Fruit fly (Drosophila melanogaster) whole organism, wandering third instar larva: ENCODE measurements around the gene Osi3.

Experiments
- Abd-B ChIP-seq: fragments of >200 bp; optimal IDR thresholded peaks from 2 replicates; lab custom pipeline; 2017; ENCODE audit warnings: missing biosample characterization, missing genetic modification characterization
- CG9705 ChIP-seq: fragments of 200-800 bp; sonication (Bioruptor generic); optimal IDR thresholded peaks from 2 replicates; lab custom pipeline; 2018; ENCODE audit warnings: missing biosample characterization, mild to moderate bottlenecking, missing genetic modification characterization
- GATAd ChIP-seq: sonication (Bioruptor generic); optimal IDR thresholded peaks from 2 replicates; lab custom pipeline; 2016; ENCODE audit warnings: missing biosample characterization, missing genetic modification characterization
- Hr78 ChIP-seq: fragments of >200 bp; optimal IDR thresholded peaks from 2 replicates; lab custom pipeline; 2017; ENCODE audit warnings: missing biosample characterization, missing genetic modification characterization
- Hr83 ChIP-seq: fragments of 200-300 bp; sonication (Bioruptor generic); optimal IDR thresholded peaks from 2 replicates; lab custom pipeline; 2016; ENCODE audit warnings: missing biosample characterization, mild to moderate bottlenecking, missing genetic modification characterization, moderate library complexity; ENCODE audit not compliant: poor library complexity, severe bottlenecking
- Mio ChIP-seq: sonication (Bioruptor generic); optimal IDR thresholded peaks from 2 replicates; lab custom pipeline; 2016; ENCODE audit warnings: missing biosample characterization, missing genetic modification characterization
- Myc ChIP-seq: fragments of >200 bp; optimal IDR thresholded peaks from 2 replicates; lab custom pipeline; 2017
- br ChIP-seq: fragments of 200-800 bp; sonication (Bioruptor generic); optimal IDR thresholded peaks from 2 replicates; lab custom pipeline; 2016; ENCODE audit warnings: missing biosample characterization, missing genetic modification characterization
- brk ChIP-seq: fragments of 200-800 bp; sonication (Bioruptor generic); optimal IDR thresholded peaks from 2 replicates; lab custom pipeline; 2016; ENCODE audit warnings: missing biosample characterization, mild to moderate bottlenecking, missing genetic modification characterization
- dsf ChIP-seq: sonication (Bioruptor generic); optimal IDR thresholded peaks from 2 replicates; lab custom pipeline; 2016; ENCODE audit warnings: missing biosample characterization, missing genetic modification characterization, borderline replicate concordance
- ey ChIP-seq: fragments of 200-800 bp; sonication (Bioruptor generic); optimal IDR thresholded peaks from 2 replicates; lab custom pipeline; 2016; ENCODE audit warnings: missing biosample characterization, missing genetic modification characterization
- jim ChIP-seq: fragments of 175-275, 200-325 bp; sonication (Bioruptor generic); optimal IDR thresholded peaks from 2 replicates; lab custom pipeline; 2016; ENCODE audit warnings: missing biosample characterization, mild to moderate bottlenecking, missing genetic modification characterization
- lola ChIP-seq: fragments of >200 bp; optimal IDR thresholded peaks from 2 replicates; lab custom pipeline; 2017; ENCODE audit warnings: missing biosample characterization, missing genetic modification characterization
- rgr ChIP-seq: fragments of 200-800 bp; sonication (Bioruptor generic); optimal IDR thresholded peaks from 3 replicates; lab custom pipeline; 2016; ENCODE audit warnings: missing biosample characterization, mild to moderate bottlenecking, missing genetic modification characterization
- usp ChIP-seq: fragments of >200 bp; optimal IDR thresholded peaks from 2 replicates; lab custom pipeline; 2017; ENCODE audit warnings: missing biosample characterization, missing genetic modification characterization
- woc ChIP-seq: sonication (Bioruptor generic); optimal IDR thresholded peaks from 2 replicates; lab custom pipeline; 2016; ENCODE audit warnings: missing biosample characterization, mild to moderate bottlenecking, missing genetic modification characterization

The Osi3 gene

DNA sequence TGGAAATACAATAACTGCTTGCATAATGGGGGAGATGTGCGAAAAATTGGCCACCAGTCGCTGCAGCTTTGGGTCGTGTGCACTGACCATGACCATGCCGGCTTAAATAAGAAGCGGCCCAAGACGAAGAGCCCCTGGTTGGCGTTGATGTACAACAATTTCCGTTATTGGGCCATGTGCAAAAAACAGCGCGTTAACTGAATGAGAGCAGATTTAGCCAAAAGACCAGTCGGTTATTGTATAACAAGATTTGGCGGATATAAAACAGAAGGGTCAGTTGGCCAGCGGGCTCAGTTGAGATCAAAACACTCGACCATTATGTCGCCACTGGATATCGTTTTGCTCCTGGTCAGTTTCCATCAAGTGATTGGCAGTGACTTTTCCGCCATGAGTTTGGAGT, 48.0 kb downstream of the Osi3 start, which contains the start of gene Osi10a:
TSS of gene Osi10a (plus strand) at position 301 of the 400 bp plus-strand sequence.
- TF ChIP-seq lola (GFP tag; lab: Kevin White, UChicago) (no peak), br (GFP tag; lab: Kevin White, UChicago) (no peak), Mio (GFP tag; lab: Kevin White, UChicago) (no peak), GATAd (no peak), Hr83 (GFP tag; lab: Kevin White, UChicago) (no peak), rgr (no peak), CG9705 (GFP tag; lab: Kevin White, UChicago) (no peak), Myc (lab: Kevin White, UChicago) (no peak)

- TF ChIP-seq usp (GFP tag; lab: Kevin White, UChicago) (no peak), Myc (lab: Kevin White, UChicago) (no peak), woc (GFP tag; lab: Kevin White, UChicago) (no peak), rgr (no peak), dsf (GFP tag; lab: Kevin White, UChicago) (no peak), jim (GFP tag; lab: Kevin White, UChicago) (no peak), ey (no peak), lola (GFP tag; lab: Kevin White, UChicago) (no peak), Abd-B (GFP tag; lab: Kevin White, UChicago) (no peak), CG9705 (GFP tag; lab: Kevin White, UChicago) (no peak), Hr78 (GFP tag; lab: Kevin White, UChicago) (no peak), brk (GFP tag; lab: Kevin White, UChicago) (no peak)
These were observed 50.3 kb downstream of the Osi3 start, which contains the start of gene Osi10b for dm6 chr3R:6265890-6266289. Osi10b (plus strand) TSS chr3R:6266190.
